Fruit fly (Drosophila melanogaster) whole organism, embryonic: ENCODE results near the gene mbt.

ENCODE experiments used
- Adf1 ChIP-seq: fragments of 200-800 bp; sonication (Bioruptor generic); IDR thresholded peaks from 2 replicates; pipeline ENCODE4 v1.3.6; 2022; ENCODE audit warnings: missing biosample characterization, missing genetic modification characterization
- Atf6 ChIP-seq: fragments of 200-800 bp; sonication (Bioruptor generic); IDR thresholded peaks from 2 replicates; pipeline ENCODE4 v1.3.6; 2022; ENCODE audit warnings: missing biosample characterization, missing genetic modification characterization
- Bteb2 ChIP-seq: fragments of 200-800 bp; sonication (Bioruptor generic); optimal IDR thresholded peaks from 2 replicates; lab custom pipeline; 2016; ENCODE audit warnings: missing biosample characterization, missing genetic modification characterization
- CG10209 ChIP-seq: fragments of 200-800 bp; sonication (Bioruptor generic); optimal IDR thresholded peaks from 3 replicates; lab custom pipeline; 2017; ENCODE audit warnings: missing biosample characterization, mild to moderate bottlenecking, missing genetic modification characterization, missing genetic modification reagents
- CG10274 ChIP-seq: fragments of 200-800 bp; sonication (Bioruptor generic); optimal IDR thresholded peaks from 3 replicates; lab custom pipeline; 2017; ENCODE audit warnings: missing biosample characterization, mild to moderate bottlenecking, missing genetic modification characterization
- CG16779 ChIP-seq: fragments of 200-800 bp; sonication (Bioruptor generic); IDR thresholded peaks from 2 replicates; pipeline ENCODE4 v1.3.6; 2022; ENCODE audit warnings: missing biosample characterization, missing genetic modification characterization
- CG17802 ChIP-seq: fragments of 200-800 bp; sonication (Bioruptor generic); optimal IDR thresholded peaks from 2 replicates; lab custom pipeline; 2018; ENCODE audit warnings: missing biosample characterization, mild to moderate bottlenecking, missing genetic modification characterization, moderate library complexity
- CG18599 ChIP-seq: fragments of 200-800 bp; sonication (Bioruptor generic); optimal IDR thresholded peaks from 3 replicates; lab custom pipeline; 2017; ENCODE audit warnings: missing biosample characterization, missing genetic modification characterization, mild to moderate bottlenecking, moderate library complexity, missing genetic modification reagents
- CG2129 ChIP-seq: fragments of 200-800 bp; sonication (Bioruptor generic); IDR thresholded peaks from 2 replicates; pipeline ENCODE4 v1.3.6; 2022; ENCODE audit warnings: missing biosample characterization, missing genetic modification characterization; ENCODE audit not compliant: partially characterized antibody
- CG3281 ChIP-seq: fragments of 200-800 bp; sonication (Bioruptor generic); optimal IDR thresholded peaks from 3 replicates; lab custom pipeline; 2017; ENCODE audit warnings: missing biosample characterization, mild to moderate bottlenecking, missing genetic modification characterization
- CG42726 ChIP-seq: fragments of 200-800 bp; sonication (Bioruptor generic); IDR thresholded peaks from 2 replicates; pipeline ENCODE4 v1.3.6; 2022; ENCODE audit warnings: missing biosample characterization, missing genetic modification characterization; ENCODE audit not compliant: partially characterized antibody
- CG6254 ChIP-seq: fragments of 200-800 bp; sonication (Bioruptor generic); optimal IDR thresholded peaks from 3 replicates; lab custom pipeline; 2017; ENCODE audit warnings: mild to moderate bottlenecking, missing biosample characterization, missing genetic modification reagents, missing genetic modification characterization
- CG6813 ChIP-seq: fragments of 200-800 bp; sonication (Bioruptor generic); optimal IDR thresholded peaks from 2 replicates; lab custom pipeline; 2017; ENCODE audit warnings: missing biosample characterization, missing genetic modification characterization, mild to moderate bottlenecking, moderate library complexity, missing genetic modification reagents
- Dfd ChIP-seq, 2 experiments: fragments of >200 bp; optimal IDR thresholded peaks; 2 replicates each; lab custom pipeline; 2017; ENCODE audit warnings: missing biosample characterization in 2 of 2, missing genetic modification characterization in 2 of 2
- Fer2 ChIP-seq: fragments of 200-800 bp; sonication (Bioruptor generic); optimal IDR thresholded peaks from 2 replicates; lab custom pipeline; 2018; ENCODE audit warnings: missing biosample characterization, mild to moderate bottlenecking, missing genetic modification characterization, moderate library complexity
- HHEX ChIP-seq: fragments of 200-800 bp; sonication (Bioruptor generic); optimal IDR thresholded peaks from 3 replicates; lab custom pipeline; 2017; ENCODE audit warnings: missing biosample characterization, mild to moderate bottlenecking, missing genetic modification characterization, missing genetic modification reagents
- HLHmδ ChIP-seq: fragments of 200-800 bp; sonication (Bioruptor generic); optimal IDR thresholded peaks from 2 replicates; lab custom pipeline; 2018; ENCODE audit warnings: missing biosample characterization, mild to moderate bottlenecking, missing genetic modification characterization, moderate library complexity
- Oli ChIP-seq: fragments of 200-800 bp; sonication (Bioruptor generic); optimal IDR thresholded peaks from 2 replicates; lab custom pipeline; 2018; ENCODE audit warnings: missing biosample characterization, mild to moderate bottlenecking, missing genetic modification characterization, moderate library complexity
- YL-1 ChIP-seq: fragments of 200-800 bp; sonication (Bioruptor generic); optimal IDR thresholded peaks from 3 replicates; lab custom pipeline; 2017; ENCODE audit warnings: missing biosample characterization, mild to moderate bottlenecking, missing genetic modification characterization
- amos ChIP-seq: fragments of 200-800 bp; sonication (Bioruptor generic); IDR thresholded peaks from 2 replicates; pipeline ENCODE4 v1.3.6; 2022; ENCODE audit warnings: missing biosample characterization, missing genetic modification characterization; ENCODE audit not compliant: partially characterized antibody
- bsh ChIP-seq, 2 experiments: fragments of 200-800 bp; sonication (Bioruptor generic); optimal IDR thresholded peaks; 2 replicates each; lab custom pipeline; 2017 to 2018; ENCODE audit warnings: mild to moderate bottlenecking in 2 of 2, missing biosample characterization in 2 of 2, missing genetic modification characterization in 2 of 2, moderate library complexity in 1 of 2
- caup ChIP-seq: fragments of 200-800 bp; sonication (Bioruptor generic); optimal IDR thresholded peaks from 3 replicates; lab custom pipeline; 2017; ENCODE audit warnings: missing biosample characterization, mild to moderate bottlenecking, missing genetic modification characterization, moderate library complexity; ENCODE audit not compliant: severe bottlenecking
- cg ChIP-seq: fragments of 200-800 bp; sonication (Bioruptor generic); optimal IDR thresholded peaks from 3 replicates; lab custom pipeline; 2019; ENCODE audit warnings: missing biosample characterization, mild to moderate bottlenecking, missing genetic modification characterization, moderate library complexity
- corto ChIP-seq: fragments of 200-800 bp; sonication (Bioruptor generic); optimal IDR thresholded peaks from 2 replicates; lab custom pipeline; 2016; ENCODE audit warnings: missing biosample characterization, mild to moderate bottlenecking, missing genetic modification characterization, moderate library complexity
- dm ChIP-seq: fragments of 200-800 bp; sonication (Bioruptor generic); optimal IDR thresholded peaks from 3 replicates; lab custom pipeline; 2016; ENCODE audit warnings: missing biosample characterization, missing genetic modification characterization
- en ChIP-seq: fragments of 200-800 bp; sonication (Bioruptor generic); optimal IDR thresholded peaks from 2 replicates; lab custom pipeline; 2016; ENCODE audit warnings: missing biosample characterization, missing genetic modification characterization
- fd102C ChIP-seq: fragments of 200-800 bp; sonication (Bioruptor generic); optimal IDR thresholded peaks from 2 replicates; lab custom pipeline; 2018; ENCODE audit warnings: missing biosample characterization, mild to moderate bottlenecking, missing genetic modification characterization, moderate library complexity
- gt ChIP-seq: fragments of 200-800 bp; sonication (Bioruptor generic); IDR thresholded peaks from 2 replicates; pipeline ENCODE4 v1.3.6; 2022; ENCODE audit warnings: missing biosample characterization, missing genetic modification characterization
- luna ChIP-seq: fragments of 200-800 bp; sonication (Bioruptor generic); optimal IDR thresholded peaks from 2 replicates; lab custom pipeline; 2016; ENCODE audit warnings: missing biosample characterization, missing genetic modification characterization
- maf-S ChIP-seq: fragments of 200-800 bp; sonication (Bioruptor generic); optimal IDR thresholded peaks from 2 replicates; lab custom pipeline; 2016; ENCODE audit warnings: missing biosample characterization, missing genetic modification characterization
- nerfin-2 ChIP-seq: fragments of 200-800 bp; sonication (Bioruptor generic); IDR thresholded peaks from 2 replicates; pipeline ENCODE4 v1.3.6; 2022; ENCODE audit warnings: missing biosample characterization, missing genetic modification characterization; ENCODE audit not compliant: partially characterized antibody
- nom ChIP-seq: fragments of 200-800 bp; sonication (Bioruptor generic); optimal IDR thresholded peaks from 2 replicates; lab custom pipeline; 2017; ENCODE audit warnings: missing biosample characterization, missing genetic modification characterization, mild to moderate bottlenecking, moderate library complexity, missing genetic modification reagents
- org-1 ChIP-seq: fragments of 200-800 bp; sonication (Bioruptor generic); optimal IDR thresholded peaks from 2 replicates; lab custom pipeline; 2017; ENCODE audit warnings: missing biosample characterization, missing genetic modification characterization
- schlank ChIP-seq: fragments of 200-800 bp; sonication (Bioruptor generic); optimal IDR thresholded peaks from 2 replicates; lab custom pipeline; 2018; ENCODE audit warnings: missing biosample characterization, mild to moderate bottlenecking, missing genetic modification characterization
- tx ChIP-seq: fragments of 200-800 bp; sonication (Bioruptor generic); optimal IDR thresholded peaks from 2 replicates; lab custom pipeline; 2016; ENCODE audit warnings: missing biosample characterization, missing genetic modification characterization
- usp ChIP-seq: fragments of >200 bp; optimal IDR thresholded peaks from 2 replicates; lab custom pipeline; 2017; ENCODE audit warnings: missing biosample characterization, missing genetic modification characterization

mbt gene

DNA sequence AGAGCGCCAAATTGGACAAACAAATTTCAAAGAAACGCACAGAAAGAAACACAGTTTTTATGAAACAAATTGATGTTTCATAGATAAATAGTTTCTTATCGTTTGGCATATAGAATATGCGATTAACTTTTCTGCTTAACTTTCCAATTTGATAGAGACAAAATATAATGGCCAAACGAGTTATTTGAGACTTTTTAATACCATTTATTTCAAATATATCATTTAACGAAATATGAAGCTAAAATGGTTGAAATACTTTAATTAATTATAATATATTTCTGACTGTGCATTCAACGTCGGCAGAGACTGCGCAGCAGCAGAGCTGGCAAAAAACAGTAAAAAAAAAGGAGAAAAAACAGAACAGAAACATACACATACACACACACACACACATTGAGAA is 24.9 kb upstream of the mbt start (continued):
- no peak for TF ChIP-seq dm
- TF ChIP-seq CG16779, result no peak
- TF ChIP-seq CG17802 (tag; lab: Kevin White, UChicago), result no peak
- TF ChIP-seq schlank, result no peak
- TF ChIP-seq caup (GFP tag; lab: Kevin White, UChicago), result peak; percentile 5
- no peak for TF ChIP-seq tx (GFP tag; lab: Kevin White, UChicago)
- 0 out of 2 replicates have a peak, but pooled peaks have one; percentile 12 for TF ChIP-seq Atf6 (GFP tag; lab: Robert Waterston, UW)
- TF ChIP-seq Adf1 (GFP tag; lab: Robert Waterston, UW), result peak; percentile 74
- no peak for TF ChIP-seq CG6254 (GFP tag; lab: Kevin White, UChicago)
- TF ChIP-seq CG3281 (GFP tag; lab: Kevin White, UChicago), result peak; percentile 32
- no peak for TF ChIP-seq en (GFP tag; lab: Kevin White, UChicago)
- peak; percentile 7 for TF ChIP-seq HHEX (GFP tag; lab: Kevin White, UChicago)
- TF ChIP-seq CG6813 (GFP tag; lab: Kevin White, UChicago), result peak; percentile 23
- TF ChIP-seq gt (GFP tag; lab: Robert Waterston, UW), result no peak
- TF ChIP-seq Dfd (GFP tag; optimal IDR thresholded peaks at IDR 0.05; lab: Kevin White, UChicago), result no peak
- no peak for TF ChIP-seq fd102C (GFP tag; lab: Kevin White, UChicago)
- TF ChIP-seq org-1 (GFP tag; lab: Kevin White, UChicago), result no peak
- peak; percentile 5 for TF ChIP-seq Fer2
- TF ChIP-seq CG18599, result peak; percentile 63
- TF ChIP-seq CG10209, result no peak
- no peak for TF ChIP-seq usp
- TF ChIP-seq maf-S, result no peak
- TF ChIP-seq nerfin-2 (GFP tag; lab: Robert Waterston, UW), result no peak
- no peak for TF ChIP-seq CG42726 (GFP tag; lab: Robert Waterston, UW)

DNA sequence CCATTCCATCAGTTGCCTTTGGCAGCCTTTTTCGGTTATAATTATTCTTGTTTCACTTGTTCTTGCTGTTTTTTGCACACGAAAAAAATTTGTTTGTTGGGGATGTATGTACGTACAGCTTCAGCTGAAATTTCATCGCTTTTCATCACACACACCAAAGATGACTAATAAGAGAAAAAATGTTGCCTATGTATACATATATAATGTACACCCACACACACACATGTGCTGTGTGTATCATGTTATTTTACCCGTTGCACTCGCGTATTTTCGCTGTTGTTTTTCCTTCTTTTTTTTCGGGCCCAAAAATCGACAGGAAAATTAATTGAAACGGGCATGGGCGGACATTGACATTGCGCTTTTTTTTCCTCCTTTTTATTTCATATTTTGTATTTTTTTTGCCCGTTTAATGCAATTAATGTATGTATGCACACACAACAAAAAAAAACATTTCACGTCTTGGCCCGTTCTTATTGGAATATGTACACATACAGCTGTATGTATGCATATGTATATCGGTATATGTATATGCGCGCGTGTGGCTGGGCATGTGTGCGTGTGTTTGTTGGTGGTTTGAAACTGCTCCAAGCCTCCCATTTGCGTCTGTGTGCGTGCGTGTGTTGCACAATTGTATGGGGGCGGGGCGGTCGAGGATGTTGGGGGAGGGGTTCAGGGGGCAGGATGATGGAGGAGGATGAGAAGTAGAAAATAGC is 24.2 kb upstream of the mbt start:
- peak in 1 of 2 experiments; percentile 3 for TF ChIP-seq bsh (GFP tag; optimal IDR thresholded peaks at IDR 0.05; lab: Kevin White, UChicago)
- no peak for TF ChIP-seq HLHmδ (GFP tag; lab: Kevin White, UChicago)
- TF ChIP-seq Oli (tag; lab: Kevin White, UChicago), result no peak
- TF ChIP-seq nom (GFP tag; lab: Kevin White, UChicago), result peak; percentile 39
- peak; percentile 85 for TF ChIP-seq cg
- TF ChIP-seq CG10274 (GFP tag; lab: Kevin White, UChicago), result no peak
- no peak for TF ChIP-seq YL-1 (GFP tag; lab: Kevin White, UChicago)
- no peak for TF ChIP-seq luna
- no peak for TF ChIP-seq CG2129 (GFP tag; lab: Robert Waterston, UW)
- no peak for TF ChIP-seq amos (GFP tag; lab: Robert Waterston, UW)
- no peak for TF ChIP-seq Bteb2 (GFP tag; lab: Kevin White, UChicago)
- no peak for TF ChIP-seq corto (GFP tag; lab: Kevin White, UChicago)
